Worm (Caenorhabditis elegans): Measurements from ENCODE around the gene srh-112.
"Not testable (repeated sequence)": the region's sequence is repeated elsewhere in the genome, so short reads cannot be mapped to it uniquely, and the experiment has no call there.

The srh-112 gene

ce11 chrV:17255454-17255853 lies 29.4 kb upstream of the srh-112 start, which contains the start of gene srh-115:
Gene srh-115 (plus strand): TSS chrV:17255754.
- TF ChIP-seq F49E8.2 (tag; optimal IDR thresholded peaks at IDR 0.05; ENCODE audit: insufficient read depth): no peak
- TF ChIP-seq repo-1 (tag; optimal IDR thresholded peaks at IDR 0.05): no peak
- no peak for TF ChIP-seq hlh-26 (GFP tag; conservative IDR thresholded peaks at IDR 0.05)
- no peak for TF ChIP-seq tlf-1 (GFP tag; optimal IDR thresholded peaks at IDR 0.05)
- TF ChIP-seq C06A6.2 (GFP tag; conservative IDR thresholded peaks at IDR 0.05): no peak
- no peak for TF ChIP-seq Y53F4B.3 (GFP tag; IDR thresholded peaks at IDR 0.05)
- TF ChIP-seq ztf-22 (GFP tag; optimal IDR thresholded peaks at IDR 0.05): no peak
- no peak for TF ChIP-seq ZK185.1 (tag; optimal IDR thresholded peaks at IDR 0.05; ENCODE audit: poor library complexity, severe bottlenecking)
- TF ChIP-seq Y79H2A.3 (GFP tag; conservative IDR thresholded peaks at IDR 0.05): no peak
- no peak for TF ChIP-seq ets-4 (GFP tag; optimal IDR thresholded peaks at IDR 0.05)
- TF ChIP-seq K12H6.12 (tag; optimal IDR thresholded peaks at IDR 0.05): no peak
- TF ChIP-seq F57C9.4 (tag; optimal IDR thresholded peaks at IDR 0.05): no peak
- TF ChIP-seq nhr-90 (tag; optimal IDR thresholded peaks at IDR 0.05): no peak
- no peak for TF ChIP-seq B0019.2 (GFP tag; conservative IDR thresholded peaks at IDR 0.05)
- no peak for TF ChIP-seq Y95B8A.8 (GFP tag; IDR thresholded peaks at IDR 0.05)
- TF ChIP-seq Y56A3A.18 (GFP tag; IDR thresholded peaks at IDR 0.05): no peak
- no peak for TF ChIP-seq hlh-12 (tag; optimal IDR thresholded peaks at IDR 0.05)
- no peak for TF ChIP-seq madf-3 (GFP tag; IDR thresholded peaks at IDR 0.05)
- TF ChIP-seq him-1 (tag; optimal IDR thresholded peaks at IDR 0.05): no peak

- TF ChIP-seq tlf-1 (GFP tag; optimal IDR thresholded peaks at IDR 0.05); die-1 (tag; optimal IDR thresholded peaks at IDR 0.05); lsy-27 (tag; optimal IDR thresholded peaks at IDR 0.05; ENCODE audit: borderline replicate concordance, insufficient read depth): not testable (repeated sequence)
These were observed 29.0 kb upstream of the srh-112 start, which contains the start of gene srh-116 for ce11 chrV:17255028-17255427. Gene srh-116 (minus strand): TSS chrV:17255128.

- TF ChIP-seq snpc-4 (GFP tag; optimal IDR thresholded peaks at IDR 0.05): no peak
- peak in 1 of 4 experiments; percentile 62 for TF ChIP-seq snpc-4 (tag; optimal IDR thresholded peaks at IDR 0.05)
- TF ChIP-seq egrh-3 (GFP tag; IDR thresholded peaks at IDR 0.05): peak; percentile 45; the same call in 1 of the 2 replicates
- peak; percentile 63 for TF ChIP-seq zfh-2 (GFP tag; conservative IDR thresholded peaks at IDR 0.05)
- TF ChIP-seq hmg-1.2 (GFP tag; IDR thresholded peaks at IDR 0.05): peak; percentile 23; the same call in 1 of the 2 replicates
- TF ChIP-seq pha-4 (tag; optimal IDR thresholded peaks at IDR 0.05): no peak
- TF ChIP-seq ceh-58 (GFP tag; IDR thresholded peaks at IDR 0.05): no peak
These were observed 25.4 kb upstream of the srh-112 start, which contains the start of gene Y61B8A.6 for ce11 chrV:17251364-17251961. Gene Y61B8A.6 (plus strand): TSS chrV:17251911.

ce11 chrV:17248915-17249314 lies 22.9 kb upstream of the srh-112 start, which contains the start of gene clec-243:
Gene clec-243 (minus strand): TSS chrV:17249015.
- no peak for TF ChIP-seq lsl-1 (GFP tag; optimal IDR thresholded peaks at IDR 0.05)
- no peak for TF ChIP-seq F22D6.2 (tag; optimal IDR thresholded peaks at IDR 0.05)
- TF ChIP-seq bed-1 (GFP tag; IDR thresholded peaks at IDR 0.05): no peak
- TF ChIP-seq sea-2 (GFP tag; IDR thresholded peaks at IDR 0.05): no peak
- no peak for TF ChIP-seq rcor-1 (GFP tag; IDR thresholded peaks at IDR 0.05)
- no peak for TF ChIP-seq ceh-91 (GFP tag; IDR thresholded peaks at IDR 0.05)
- TF ChIP-seq T26A5.8 (tag; optimal IDR thresholded peaks at IDR 0.05): no peak
- TF ChIP-seq pha-4 (tag; optimal IDR thresholded peaks at IDR 0.05): no peak
- no peak for TF ChIP-seq madf-3 (GFP tag; IDR thresholded peaks at IDR 0.05)
- no peak for TF ChIP-seq nhr-90 (tag; optimal IDR thresholded peaks at IDR 0.05)
- TF ChIP-seq gei-17 (GFP tag; optimal IDR thresholded peaks at IDR 0.05): no peak
- no peak for TF ChIP-seq F23B12.7 (tag; optimal IDR thresholded peaks at IDR 0.05; ENCODE audit: insufficient read depth)
- no peak for TF ChIP-seq snpc-4 (GFP tag; optimal IDR thresholded peaks at IDR 0.05)
- TF ChIP-seq snpc-4 (tag; optimal IDR thresholded peaks at IDR 0.05): no peak
- TF ChIP-seq egrh-3 (GFP tag; IDR thresholded peaks at IDR 0.05): no peak
- TF ChIP-seq ztf-6 (GFP tag; IDR thresholded peaks at IDR 0.05): no peak
- TF ChIP-seq Y95B8A.8 (GFP tag; IDR thresholded peaks at IDR 0.05): no peak
- no peak for TF ChIP-seq F57C9.4 (tag; optimal IDR thresholded peaks at IDR 0.05)

All from whole organism, young adult.